Fruit fly (Drosophila melanogaster) whole organism, pupa: ENCODE measurements around the gene swa.
A peak's percentile ranks its signal among the peaks of the same experiment; 100 is the strongest.

Source experiments
- CG10348 ChIP-seq: fragments of 200-800 bp; sonication (Bioruptor generic); IDR thresholded peaks from 2 replicates; pipeline ENCODE4 v1.3.6; 2022; ENCODE audit warnings: missing biosample characterization, missing genetic modification characterization
- CG12605 ChIP-seq: fragments of 200-800 bp; sonication (Bioruptor generic); IDR thresholded peaks from 2 replicates; pipeline ENCODE4 v1.3.6; 2022; ENCODE audit warnings: missing biosample characterization, missing genetic modification characterization
- CG13204 ChIP-seq: fragments of 200-800 bp; sonication (Bioruptor generic); optimal IDR thresholded peaks from 2 replicates; lab custom pipeline; 2018; ENCODE audit warnings: missing biosample characterization, mild to moderate bottlenecking, missing genetic modification characterization, moderate library complexity
- CG14655 ChIP-seq: fragments of 200-800 bp; sonication (Bioruptor generic); optimal IDR thresholded peaks from 3 replicates; lab custom pipeline; 2017; ENCODE audit warnings: mild to moderate bottlenecking, missing biosample characterization, missing genetic modification reagents, missing genetic modification characterization
- CG15710 ChIP-seq: fragments of 200-800 bp; sonication (Bioruptor generic); optimal IDR thresholded peaks from 2 replicates; lab custom pipeline; 2018; ENCODE audit warnings: missing biosample characterization, mild to moderate bottlenecking, missing genetic modification characterization, moderate library complexity
- CG17806 ChIP-seq: fragments of 200-800 bp; sonication (Bioruptor generic); optimal IDR thresholded peaks from 2 replicates; lab custom pipeline; 2018; ENCODE audit warnings: missing biosample characterization, mild to moderate bottlenecking, missing genetic modification characterization, moderate library complexity
- CG32121 ChIP-seq: fragments of 200-800 bp; sonication (Bioruptor generic); IDR thresholded peaks from 2 replicates; pipeline ENCODE4 v1.3.6; 2022; ENCODE audit warnings: missing biosample characterization, missing genetic modification characterization
- CG34367 ChIP-seq: fragments of 200-800 bp; sonication (Bioruptor generic); optimal IDR thresholded peaks from 2 replicates; lab custom pipeline; 2018; ENCODE audit warnings: missing biosample characterization, mild to moderate bottlenecking, missing genetic modification characterization
- CG4496 ChIP-seq: fragments of 200-800 bp; sonication (Bioruptor generic); IDR thresholded peaks from 3 replicates; pipeline ENCODE4 v1.3.6; 2022; ENCODE audit warnings: missing biosample characterization, missing genetic modification characterization
- CG8159 ChIP-seq: fragments of 200-800 bp; sonication (Bioruptor generic); optimal IDR thresholded peaks from 3 replicates; lab custom pipeline; 2018; ENCODE audit warnings: missing biosample characterization, mild to moderate bottlenecking, missing genetic modification characterization, moderate library complexity
- CG8301 ChIP-seq: fragments of 200-800 bp; sonication (Bioruptor generic); optimal IDR thresholded peaks from 2 replicates; lab custom pipeline; 2018; ENCODE audit warnings: missing biosample characterization, mild to moderate bottlenecking, missing genetic modification characterization
- CG9948 ChIP-seq: fragments of 200-800 bp; sonication (Bioruptor generic); optimal IDR thresholded peaks from 2 replicates; lab custom pipeline; 2018; ENCODE audit warnings: missing biosample characterization, mild to moderate bottlenecking, missing genetic modification characterization, moderate library complexity
- D1 ChIP-seq: fragments of 200-800 bp; sonication (Bioruptor generic); optimal IDR thresholded peaks from 2 replicates; lab custom pipeline; 2018; ENCODE audit warnings: missing biosample characterization, mild to moderate bottlenecking, missing genetic modification characterization, moderate library complexity
- EcR ChIP-seq: fragments of 200-800 bp; sonication (Bioruptor generic); optimal IDR thresholded peaks from 3 replicates; lab custom pipeline; 2019; ENCODE audit warnings: missing biosample characterization, missing genetic modification characterization, mild to moderate bottlenecking, moderate library complexity, missing genetic modification reagents
- Ets98B ChIP-seq: fragments of 200-800 bp; sonication (Bioruptor generic); IDR thresholded peaks from 2 replicates; pipeline ENCODE4 v1.3.6; 2022; ENCODE audit warnings: missing biosample characterization, missing genetic modification characterization
- Pif1A ChIP-seq: fragments of 200-800 bp; sonication (Bioruptor generic); optimal IDR thresholded peaks from 3 replicates; lab custom pipeline; 2016; ENCODE audit warnings: missing biosample characterization, missing genetic modification characterization
- Pif1B ChIP-seq: fragments of 200-800 bp; sonication (Bioruptor generic); optimal IDR thresholded peaks from 3 replicates; lab custom pipeline; 2016; ENCODE audit warnings: missing biosample characterization, missing genetic modification characterization
- Snoo ChIP-seq: fragments of 200-800 bp; sonication (Bioruptor generic); optimal IDR thresholded peaks from 3 replicates; lab custom pipeline; 2017; ENCODE audit warnings: missing biosample characterization, mild to moderate bottlenecking, missing genetic modification characterization, inconsistent platforms
- fd96Ca ChIP-seq: fragments of 200-800 bp; sonication (Bioruptor generic); IDR thresholded peaks from 3 replicates; pipeline ENCODE4 v1.3.6; 2022; ENCODE audit warnings: missing biosample characterization, missing genetic modification characterization
- gl ChIP-seq: fragments of 200-800 bp; sonication (Bioruptor generic); optimal IDR thresholded peaks from 2 replicates; lab custom pipeline; 2018; ENCODE audit warnings: missing biosample characterization, mild to moderate bottlenecking, missing genetic modification characterization
- rn ChIP-seq: fragments of 200-800 bp; sonication (Bioruptor generic); IDR thresholded peaks from 2 replicates; pipeline ENCODE4 v1.3.6; 2022; ENCODE audit warnings: missing biosample characterization, missing genetic modification characterization

Gene swa

DNA sequence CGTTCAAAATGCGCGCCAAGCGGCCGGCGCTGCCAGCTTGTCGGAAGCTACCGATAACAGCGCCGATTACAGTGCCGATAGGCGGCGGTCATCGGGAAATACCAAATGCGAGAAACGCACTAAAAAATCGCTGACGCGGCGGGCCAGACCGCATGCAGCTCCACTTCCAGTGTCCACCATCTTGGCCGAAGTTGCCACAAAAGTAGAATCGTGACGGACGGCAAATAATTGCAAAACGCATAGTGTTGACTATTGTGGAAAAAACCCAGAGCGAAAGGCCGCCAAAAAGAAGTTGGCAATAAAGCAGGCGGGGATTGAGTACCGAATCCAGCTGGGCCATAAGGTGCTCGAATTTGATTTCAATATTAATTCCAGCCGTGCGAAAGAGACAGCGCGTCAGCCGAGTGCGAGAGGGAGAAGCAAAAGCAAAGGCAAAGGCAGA, 18.6 kb downstream of the swa start, which contains the start of gene CG3847:
TSS of gene CG3847 (plus strand) at position 178 of the 442 bp plus-strand sequence.
- TF ChIP-seq CG8159 (peak; percentile 10), CG4496 (GFP tag; lab: Robert Waterston, UW) (peak; percentile 38; the same call in 1 of the 3 replicates), D1 (tag; lab: Kevin White, UChicago) (no peak), CG15710 (tag; lab: Kevin White, UChicago) (peak; percentile 11), CG32121 (GFP tag; lab: Robert Waterston, UW) (peak; percentile 36; the same call in 1 of the 2 replicates)

- TF ChIP-seq CG4496 (GFP tag; lab: Robert Waterston, UW) (no peak), EcR (GFP tag; lab: Kevin White, UChicago) (no peak), CG8159 (no peak), CG32121 (GFP tag; lab: Robert Waterston, UW) (peak; percentile 27; the same call in 1 of the 2 replicates)
- TF ChIP-seq, all 21 proteins: peak for 1
Measured at dm6 chrX:6346153-6346552, 19.4 kb downstream of the swa start.

DNA sequence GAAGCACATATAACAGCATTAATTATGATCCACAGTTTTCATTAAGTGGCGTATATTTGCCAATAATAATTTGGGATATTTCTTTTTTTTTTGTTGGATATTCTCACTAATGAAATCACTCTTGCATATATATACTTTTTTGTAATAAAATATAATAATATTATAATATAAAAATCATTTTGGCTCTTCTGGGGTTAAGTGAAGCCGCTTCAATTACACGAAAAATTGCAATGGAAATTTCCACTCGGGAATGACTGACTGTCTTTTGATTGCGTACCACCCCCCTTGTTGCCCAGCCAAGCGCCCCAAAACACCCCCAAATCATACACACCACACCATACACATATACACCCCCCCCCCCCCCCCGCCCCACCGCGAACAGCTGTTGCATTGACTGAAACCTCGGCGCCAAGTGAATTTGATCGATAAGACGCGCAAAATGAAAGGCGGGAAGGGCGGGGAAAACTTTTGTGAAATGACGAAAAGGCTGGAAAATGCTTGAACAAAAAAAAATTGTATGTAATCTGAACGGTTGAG, 20.9 kb downstream of the swa start:
- TF ChIP-seq CG17806 (tag; lab: Kevin White, UChicago): no peak
- no peak for TF ChIP-seq CG13204 (GFP tag; lab: Kevin White, UChicago)
- no peak for TF ChIP-seq Ets98B (GFP tag; lab: Robert Waterston, UW)
- no peak for TF ChIP-seq Snoo (tag; lab: Kevin White, UChicago)
- no peak for TF ChIP-seq fd96Ca (GFP tag; lab: Robert Waterston, UW)
- peak; percentile 18 for TF ChIP-seq CG15710 (tag; lab: Kevin White, UChicago)

- TF ChIP-seq fd96Ca (GFP tag; lab: Robert Waterston, UW): peak; percentile 97
- TF ChIP-seq CG13204 (GFP tag; lab: Kevin White, UChicago): peak; percentile 34
- peak; percentile 72 for TF ChIP-seq Snoo (tag; lab: Kevin White, UChicago)
- TF ChIP-seq CG9948: peak; percentile 39
- TF ChIP-seq CG8301 (tag; lab: Kevin White, UChicago): peak; percentile 77
- TF ChIP-seq CG15710 (tag; lab: Kevin White, UChicago): peak; percentile 40
- TF ChIP-seq CG14655 (GFP tag; lab: Kevin White, UChicago): peak; percentile 71
- peak; percentile 63 for TF ChIP-seq CG17806 (tag; lab: Kevin White, UChicago)
- TF ChIP-seq rn (GFP tag; lab: Robert Waterston, UW): peak; percentile 77
- TF ChIP-seq CG12605 (GFP tag; lab: Robert Waterston, UW): peak; percentile 91
- peak; percentile 86 for TF ChIP-seq Pif1B (GFP tag; lab: Kevin White, UChicago)
- TF ChIP-seq CG4496 (GFP tag; lab: Robert Waterston, UW): peak; percentile 98
- TF ChIP-seq CG32121 (GFP tag; lab: Robert Waterston, UW): peak; percentile 97
- TF ChIP-seq CG10348 (GFP tag; lab: Robert Waterston, UW): peak; percentile 73
- TF ChIP-seq EcR (GFP tag; lab: Kevin White, UChicago): peak; percentile 98
- TF ChIP-seq CG8159: peak; percentile 57
- peak; percentile 98 for TF ChIP-seq Ets98B (GFP tag; lab: Robert Waterston, UW)
- no peak for TF ChIP-seq D1 (tag; lab: Kevin White, UChicago)
- peak; percentile 40 for TF ChIP-seq CG34367 (tag; lab: Kevin White, UChicago)
- TF ChIP-seq Pif1A (GFP tag; lab: Kevin White, UChicago): peak; percentile 87
- peak; percentile 49 for TF ChIP-seq gl (tag; lab: Kevin White, UChicago)
Measured at dm6 chrX:6343786-6344537, 21.5 kb downstream of the swa start.

DNA sequence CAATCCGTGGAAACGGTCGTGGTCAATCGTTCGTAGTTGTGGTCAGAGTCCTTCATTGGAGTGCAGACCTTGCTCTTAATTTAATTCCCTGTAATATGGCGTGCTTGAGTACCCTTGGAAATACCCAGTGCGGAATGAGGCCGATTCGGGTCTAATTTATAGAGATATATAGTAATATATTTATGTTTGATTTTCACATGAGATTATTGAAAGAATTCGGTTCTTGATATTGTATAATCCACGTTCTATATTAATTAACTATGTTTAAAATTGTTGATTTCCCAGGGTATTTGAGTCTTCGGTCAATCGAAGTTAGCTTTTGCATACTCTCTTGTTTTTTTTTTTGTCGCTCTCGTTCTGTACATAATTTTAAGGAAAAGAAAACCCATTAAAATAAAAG, 22.2 kb downstream of the swa start:
- peak; percentile 51 for TF ChIP-seq CG8159
- peak; percentile 13 for TF ChIP-seq CG15710 (tag; lab: Kevin White, UChicago)
- TF ChIP-seq CG4496 (GFP tag; lab: Robert Waterston, UW): no peak
- no peak for TF ChIP-seq CG13204 (GFP tag; lab: Kevin White, UChicago)
- TF ChIP-seq rn (GFP tag; lab: Robert Waterston, UW): no peak
- no peak for TF ChIP-seq D1 (tag; lab: Kevin White, UChicago)
- no peak for TF ChIP-seq CG10348 (GFP tag; lab: Robert Waterston, UW)
- TF ChIP-seq CG34367 (tag; lab: Kevin White, UChicago): peak; percentile 45
- peak; percentile 7 for TF ChIP-seq Snoo (tag; lab: Kevin White, UChicago)
- peak; percentile 24 for TF ChIP-seq Pif1B (GFP tag; lab: Kevin White, UChicago)
- TF ChIP-seq CG17806 (tag; lab: Kevin White, UChicago): peak; percentile 29
- TF ChIP-seq CG32121 (GFP tag; lab: Robert Waterston, UW): no peak
- TF ChIP-seq Pif1A (GFP tag; lab: Kevin White, UChicago): no peak
- no peak for TF ChIP-seq EcR (GFP tag; lab: Kevin White, UChicago)
- peak; percentile 45 for TF ChIP-seq CG9948
- peak; percentile 19 for TF ChIP-seq CG8301 (tag; lab: Kevin White, UChicago)
- no peak for TF ChIP-seq Ets98B (GFP tag; lab: Robert Waterston, UW)
- peak; percentile 45 for TF ChIP-seq CG14655 (GFP tag; lab: Kevin White, UChicago)
- TF ChIP-seq fd96Ca (GFP tag; lab: Robert Waterston, UW): no peak
